Worm (Caenorhabditis elegans): ENCODE data around the gene C29E4.13.

ce11 chrIII:7897733-7898132, 30.8 kb downstream of the C29E4.13 start:
- TF ChIP-seq ref-1 (GFP tag; conservative IDR thresholded peaks at IDR 0.05) (no peak), T22C8.4 (GFP tag; IDR thresholded peaks at IDR 0.05) (no peak), flt-1 (GFP tag; IDR thresholded peaks at IDR 0.05) (no peak), tab-1 (GFP tag; IDR thresholded peaks at IDR 0.05) (no peak), med-1 (GFP tag; optimal IDR thresholded peaks at IDR 0.05; ENCODE audit: insufficient read depth) (no peak), cog-1 (tag; optimal IDR thresholded peaks at IDR 0.05) (no peak), ztf-23 (GFP tag; IDR thresholded peaks at IDR 0.05) (no peak)

Data from whole organism, midembryonic.